Fruit fly (Drosophila melanogaster) whole organism, embryonic: ENCODE measurements around the gene Jupiter.
A peak's percentile ranks its signal among the peaks of the same experiment; 100 is the strongest.

Experiments used
- ATbp ChIP-seq: fragments of 200-800 bp; sonication (Bioruptor generic); optimal IDR thresholded peaks from 2 replicates; lab custom pipeline; 2017; ENCODE audit warnings: missing biosample characterization, mild to moderate bottlenecking, missing genetic modification characterization, missing genetic modification reagents
- Atf3 ChIP-seq: fragments of 200-800 bp; sonication (Bioruptor generic); optimal IDR thresholded peaks from 3 replicates; lab custom pipeline; 2016; ENCODE audit warnings: missing biosample characterization, missing genetic modification characterization
- Atf6 ChIP-seq: fragments of 200-800 bp; sonication (Bioruptor generic); IDR thresholded peaks from 2 replicates; pipeline ENCODE4 v1.3.6; 2022; ENCODE audit warnings: missing biosample characterization, missing genetic modification characterization
- CG11085 ChIP-seq: fragments of 200-800 bp; sonication (Bioruptor generic); IDR thresholded peaks from 2 replicates; pipeline ENCODE4 v1.3.6; 2022; ENCODE audit warnings: missing biosample characterization, missing genetic modification characterization
- CG11504 ChIP-seq: fragments of 200-800 bp; sonication (Bioruptor generic); optimal IDR thresholded peaks from 3 replicates; lab custom pipeline; 2019; ENCODE audit warnings: missing biosample characterization, mild to moderate bottlenecking, missing genetic modification characterization, moderate library complexity
- CG11696 ChIP-seq: fragments of 200-800 bp; sonication (Bioruptor generic); IDR thresholded peaks from 2 replicates; pipeline ENCODE4 v1.3.6; 2022; ENCODE audit warnings: missing biosample characterization, missing genetic modification characterization
- CG12155 ChIP-seq: fragments of 200-800 bp; sonication (Bioruptor generic); optimal IDR thresholded peaks from 3 replicates; lab custom pipeline; 2016; ENCODE audit warnings: missing biosample characterization, missing genetic modification characterization
- CG14050 ChIP-seq: fragments of 200-800 bp; sonication (Bioruptor generic); IDR thresholded peaks from 3 replicates; pipeline ENCODE4 v1.3.6; 2022; ENCODE audit warnings: missing biosample characterization, missing genetic modification characterization
- CG17359 ChIP-seq: fragments of 200-800 bp; sonication (Bioruptor generic); optimal IDR thresholded peaks from 3 replicates; lab custom pipeline; 2018; ENCODE audit warnings: missing biosample characterization, mild to moderate bottlenecking, missing genetic modification characterization, moderate library complexity
- CG18619 ChIP-seq: fragments of 200-800 bp; sonication (Bioruptor generic); optimal IDR thresholded peaks from 3 replicates; lab custom pipeline; 2017; ENCODE audit warnings: missing biosample characterization, mild to moderate bottlenecking, missing genetic modification characterization
- CG2712 ChIP-seq: fragments of 200-800 bp; optimal IDR thresholded peaks from 3 replicates; lab custom pipeline; 2019; ENCODE audit warnings: missing biosample characterization, mild to moderate bottlenecking, missing genetic modification characterization, moderate library complexity
- CG30020 ChIP-seq: fragments of 200-800 bp; optimal IDR thresholded peaks from 2 replicates; lab custom pipeline; 2019; ENCODE audit warnings: missing biosample characterization, mild to moderate bottlenecking, missing genetic modification characterization, moderate library complexity
- CG30431 ChIP-seq: fragments of 200-800 bp; sonication (Bioruptor generic); optimal IDR thresholded peaks from 2 replicates; lab custom pipeline; 2017; ENCODE audit warnings: missing biosample characterization, missing genetic modification characterization
- CG32532 ChIP-seq: fragments of 200-800 bp; sonication (Bioruptor generic); IDR thresholded peaks from 2 replicates; pipeline ENCODE4 v1.3.6; 2022; ENCODE audit warnings: missing biosample characterization, missing genetic modification characterization
- CG3838 ChIP-seq: fragments of 200-800 bp; sonication (Bioruptor generic); optimal IDR thresholded peaks from 3 replicates; lab custom pipeline; 2016; ENCODE audit warnings: missing biosample characterization, missing genetic modification characterization
- CG4404 ChIP-seq: fragments of 200-800 bp; sonication (Bioruptor generic); IDR thresholded peaks from 2 replicates; pipeline ENCODE4 v1.3.6; 2022; ENCODE audit warnings: missing biosample characterization, missing genetic modification characterization
- CG6765 ChIP-seq: fragments of 200-800 bp; sonication (Bioruptor generic); optimal IDR thresholded peaks from 3 replicates; lab custom pipeline; 2017; ENCODE audit warnings: missing biosample characterization, mild to moderate bottlenecking, missing genetic modification characterization
- CG6813 ChIP-seq: fragments of 200-800 bp; sonication (Bioruptor generic); optimal IDR thresholded peaks from 2 replicates; lab custom pipeline; 2017; ENCODE audit warnings: missing biosample characterization, missing genetic modification characterization, mild to moderate bottlenecking, moderate library complexity, missing genetic modification reagents
- Hey ChIP-seq: fragments of 200-800 bp; sonication (Bioruptor generic); optimal IDR thresholded peaks from 3 replicates; lab custom pipeline; 2018; ENCODE audit warnings: missing biosample characterization, mild to moderate bottlenecking, missing genetic modification characterization
- Jarid2 ChIP-seq: fragments of 200-800 bp; sonication (Bioruptor generic); optimal IDR thresholded peaks from 3 replicates; lab custom pipeline; 2017; ENCODE audit warnings: mild to moderate bottlenecking, missing biosample characterization, missing genetic modification reagents, missing genetic modification characterization
- Nf-YC ChIP-seq: fragments of 200-800 bp; optimal IDR thresholded peaks from 3 replicates; lab custom pipeline; 2019; ENCODE audit warnings: missing biosample characterization, mild to moderate bottlenecking, missing genetic modification characterization, moderate library complexity
- Poxn ChIP-seq: fragments of 200-800 bp; sonication (Bioruptor generic); IDR thresholded peaks from 2 replicates; pipeline ENCODE4 v1.3.6; 2022; ENCODE audit warnings: missing biosample characterization, missing genetic modification characterization
- Sry-β ChIP-seq: fragments of 200-800 bp; sonication (Bioruptor generic); optimal IDR thresholded peaks from 2 replicates; lab custom pipeline; 2018; ENCODE audit warnings: missing biosample characterization, mild to moderate bottlenecking, missing genetic modification characterization, moderate library complexity
- Ssrp ChIP-seq: fragments of 200-800 bp; sonication (Bioruptor generic); optimal IDR thresholded peaks from 2 replicates; lab custom pipeline; 2018; ENCODE audit warnings: missing biosample characterization, mild to moderate bottlenecking, missing genetic modification characterization, moderate library complexity
- Taf1 ChIP-seq: fragments of 200-800 bp; sonication (Bioruptor generic); IDR thresholded peaks from 2 replicates; pipeline ENCODE4 v1.3.6; 2022; ENCODE audit warnings: missing biosample characterization, missing genetic modification characterization
- ab ChIP-seq: fragments of 200-800 bp; sonication (Bioruptor generic); optimal IDR thresholded peaks from 2 replicates; lab custom pipeline; 2016; ENCODE audit warnings: missing biosample characterization, missing genetic modification characterization
- az2 ChIP-seq: fragments of 200-800 bp; sonication (Bioruptor generic); optimal IDR thresholded peaks from 3 replicates; lab custom pipeline; 2016; ENCODE audit warnings: missing biosample characterization, missing genetic modification characterization
- btn ChIP-seq: fragments of 200-800 bp; sonication (Bioruptor generic); optimal IDR thresholded peaks from 2 replicates; lab custom pipeline; 2016; ENCODE audit warnings: missing biosample characterization, missing genetic modification characterization
- ci ChIP-seq: fragments of 200-800 bp; sonication (Bioruptor generic); IDR thresholded peaks from 3 replicates; pipeline ENCODE4 v1.3.6; 2022; ENCODE audit warnings: missing biosample characterization, missing genetic modification characterization
- crol ChIP-seq: fragments of 200-800 bp; sonication (Bioruptor generic); IDR thresholded peaks from 2 replicates; pipeline ENCODE4 v1.3.6; 2022; ENCODE audit warnings: missing biosample characterization, missing genetic modification characterization
- dmrt99B ChIP-seq: fragments of 200-800 bp; sonication (Bioruptor generic); optimal IDR thresholded peaks from 2 replicates; lab custom pipeline; 2018; ENCODE audit warnings: missing biosample characterization, mild to moderate bottlenecking, missing genetic modification characterization, moderate library complexity
- eve ChIP-seq, 2 experiments: fragments of >200 bp; optimal IDR thresholded peaks; 2 replicates each; lab custom pipeline; 2017; ENCODE audit warnings: missing biosample characterization in 2 of 2, missing genetic modification characterization in 2 of 2
- gcm2 ChIP-seq: fragments of 200-800 bp; sonication (Bioruptor generic); optimal IDR thresholded peaks from 2 replicates; lab custom pipeline; 2016; ENCODE audit warnings: missing biosample characterization, missing genetic modification characterization
- gem ChIP-seq: fragments of 200-800 bp; sonication (Bioruptor generic); optimal IDR thresholded peaks from 2 replicates; lab custom pipeline; 2019; ENCODE audit warnings: missing biosample characterization, mild to moderate bottlenecking, missing genetic modification characterization, moderate library complexity
- hb ChIP-seq: fragments of 200-800 bp; sonication (Bioruptor generic); IDR thresholded peaks from 3 replicates; pipeline ENCODE4 v1.3.6; 2022; ENCODE audit warnings: missing biosample characterization, missing genetic modification characterization; ENCODE audit not compliant: partially characterized antibody
- hkb ChIP-seq, 2 experiments: fragments of 200-800 bp in 1 of 2; fragments of >200 bp in 1 of 2; sonication (Bioruptor generic) in 1 of 2; IDR thresholded peaks in 1 of 2; optimal IDR thresholded peaks in 1 of 2; 2 replicates each; pipeline versions ENCODE4 v1.3.6 to Lab custom; 2017 to 2022; ENCODE audit warnings: missing biosample characterization in 1 of 2, missing genetic modification characterization in 1 of 2
- klu ChIP-seq: fragments of 200-800 bp; sonication (Bioruptor generic); IDR thresholded peaks from 2 replicates; pipeline ENCODE4 v1.3.6; 2022; ENCODE audit warnings: missing biosample characterization, missing genetic modification characterization
- lab ChIP-seq: fragments of 200-800 bp; sonication (Bioruptor generic); optimal IDR thresholded peaks from 3 replicates; lab custom pipeline; 2017; ENCODE audit warnings: missing biosample characterization, missing genetic modification characterization, mild to moderate bottlenecking, moderate library complexity, missing genetic modification reagents
- nom ChIP-seq: fragments of 200-800 bp; sonication (Bioruptor generic); optimal IDR thresholded peaks from 2 replicates; lab custom pipeline; 2017; ENCODE audit warnings: missing biosample characterization, missing genetic modification characterization, mild to moderate bottlenecking, moderate library complexity, missing genetic modification reagents
- oc ChIP-seq: fragments of 200-800 bp; sonication (Bioruptor generic); optimal IDR thresholded peaks from 2 replicates; lab custom pipeline; 2018; ENCODE audit warnings: missing biosample characterization, mild to moderate bottlenecking, missing genetic modification characterization, moderate library complexity
- onecut ChIP-seq: fragments of 200-800 bp; sonication (Bioruptor generic); IDR thresholded peaks from 2 replicates; pipeline ENCODE4 v1.3.6; 2022; ENCODE audit warnings: missing biosample characterization, missing genetic modification characterization
- run ChIP-seq: fragments of 200-800 bp; sonication (Bioruptor generic); optimal IDR thresholded peaks from 3 replicates; lab custom pipeline; 2018; ENCODE audit warnings: missing biosample characterization, mild to moderate bottlenecking, missing genetic modification characterization
- sc ChIP-seq, 3 experiments: fragments of >200 bp in 2 of 3; fragments of 200-800 bp in 1 of 3; sonication (Bioruptor generic) in 1 of 3; optimal IDR thresholded peaks; 2 replicates in 2 of 3; 3 replicates in 1 of 3; lab custom pipeline; 2017; ENCODE audit warnings: mild to moderate bottlenecking in 1 of 3, missing biosample characterization in 1 of 3, missing genetic modification characterization in 1 of 3, missing genetic modification reagents in 1 of 3
- sd ChIP-seq: fragments of 200-800 bp; sonication (Bioruptor generic); optimal IDR thresholded peaks from 3 replicates; lab custom pipeline; 2018; ENCODE audit warnings: missing biosample characterization, mild to moderate bottlenecking, missing genetic modification characterization, moderate library complexity
- sim ChIP-seq: fragments of 200-800 bp; sonication (Bioruptor generic); IDR thresholded peaks from 2 replicates; pipeline ENCODE4 v1.3.6; 2022; ENCODE audit warnings: missing biosample characterization, missing genetic modification characterization
- stwl ChIP-seq: fragments of 200-800 bp; sonication (Bioruptor generic); optimal IDR thresholded peaks from 3 replicates; lab custom pipeline; 2018; ENCODE audit warnings: missing biosample characterization, mild to moderate bottlenecking, missing genetic modification characterization, moderate library complexity
- toy ChIP-seq: fragments of 200-800 bp; sonication (Bioruptor generic); IDR thresholded peaks from 2 replicates; pipeline ENCODE4 v1.3.6; 2022; ENCODE audit warnings: missing biosample characterization, missing genetic modification characterization
- twi ChIP-seq: fragments of 200-800 bp; optimal IDR thresholded peaks from 2 replicates; lab custom pipeline; 2019; ENCODE audit warnings: missing biosample characterization, mild to moderate bottlenecking, missing genetic modification characterization, moderate library complexity

Jupiter gene

DNA sequence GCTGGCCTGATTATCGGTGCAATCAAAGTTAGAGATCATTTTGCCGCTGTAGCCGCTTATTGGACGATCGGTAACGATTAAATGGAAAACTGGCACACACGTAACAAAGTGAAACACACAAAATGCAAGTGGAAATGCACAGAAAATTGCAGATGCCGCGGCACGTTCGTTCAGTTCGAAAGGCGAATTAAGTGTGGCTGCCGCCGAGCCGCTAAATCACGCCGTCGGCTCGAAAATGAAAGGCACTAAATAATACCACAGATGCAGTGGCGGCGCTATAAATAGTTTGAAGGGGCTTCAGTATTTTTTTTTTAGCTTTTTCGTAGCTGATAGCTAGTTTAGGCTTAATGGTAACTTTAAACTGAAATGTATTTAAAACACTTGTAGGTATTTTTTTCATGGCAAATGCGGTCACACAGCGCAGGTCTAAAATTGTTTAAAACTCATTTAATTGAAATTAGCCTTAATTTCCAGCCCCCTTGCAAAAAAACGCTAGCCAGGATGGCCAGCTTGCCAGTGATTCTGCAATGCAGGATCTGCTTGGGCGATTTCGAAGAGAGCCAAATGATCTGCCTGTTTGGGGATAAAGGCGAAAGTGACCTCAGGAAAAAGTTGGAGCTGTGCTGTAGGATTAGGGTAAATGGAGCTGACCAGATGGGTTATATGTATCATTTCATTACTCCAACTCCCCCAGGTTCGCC is at the start of gene Jupiter, which contains the start of gene CG14710 (continued):
- peak; percentile 58 for TF ChIP-seq Nf-YC (tag; lab: Kevin White, UChicago)
- TF ChIP-seq hb (GFP tag; lab: Robert Waterston, UW) = no peak
- TF ChIP-seq gcm2 (GFP tag; lab: Kevin White, UChicago) = no peak
- no peak for TF ChIP-seq CG30431 (GFP tag; lab: Kevin White, UChicago)
- TF ChIP-seq eve (GFP tag; optimal IDR thresholded peaks at IDR 0.05; lab: Kevin White, UChicago) = no peak
- TF ChIP-seq btn (GFP tag; lab: Kevin White, UChicago) = peak; percentile 29
- TF ChIP-seq dmrt99B (tag; lab: Kevin White, UChicago) = no peak
- peak; percentile 63 for TF ChIP-seq CG11504 (tag; lab: Kevin White, UChicago)
- TF ChIP-seq CG14050 (GFP tag; lab: Robert Waterston, UW) = no peak; the same call in 2 of the 3 replicates
- TF ChIP-seq Atf6 (GFP tag; lab: Robert Waterston, UW) = 0 out of 2 replicates have a peak, but pooled peaks have one; percentile 39
- TF ChIP-seq ab (GFP tag; lab: Kevin White, UChicago) = peak; percentile 31
- peak; percentile 21 for TF ChIP-seq CG3838
- no peak for TF ChIP-seq CG11696 (GFP tag; lab: Robert Waterston, UW)
- TF ChIP-seq ci (GFP tag; lab: Robert Waterston, UW) = peak; percentile 77
- no peak for TF ChIP-seq Poxn (GFP tag; lab: Robert Waterston, UW)
- TF ChIP-seq gem (tag; lab: Kevin White, UChicago) = peak; percentile 74
- TF ChIP-seq sim = no peak
- TF ChIP-seq stwl = peak; percentile 82
- TF ChIP-seq run (tag; lab: Kevin White, UChicago) = no peak
- TF ChIP-seq oc = peak; percentile 70
- TF ChIP-seq CG30020 (tag; lab: Kevin White, UChicago) = peak; percentile 71
- TF ChIP-seq CG32532 (GFP tag; lab: Robert Waterston, UW) = peak; percentile 81
- peak; percentile 45; the same call in 1 of the 2 replicates for TF ChIP-seq klu (GFP tag; lab: Robert Waterston, UW)
- peak; percentile 72 for TF ChIP-seq CG12155 (GFP tag; lab: Kevin White, UChicago)
- peak; percentile 80 for TF ChIP-seq Atf3 (GFP tag; lab: Kevin White, UChicago)
- peak; percentile 40 for TF ChIP-seq Ssrp (tag; lab: Kevin White, UChicago)
- TF ChIP-seq ATbp = no peak
- no peak for TF ChIP-seq crol (GFP tag; lab: Robert Waterston, UW)
- TF ChIP-seq az2 (GFP tag; lab: Kevin White, UChicago) = peak; percentile 68
- TF ChIP-seq toy (GFP tag; lab: Robert Waterston, UW) = no peak
- peak; percentile 43 for TF ChIP-seq twi (tag; lab: Kevin White, UChicago)
- TF ChIP-seq Jarid2 (GFP tag; lab: Kevin White, UChicago) = peak; percentile 60
- no peak for TF ChIP-seq CG6813 (GFP tag; lab: Kevin White, UChicago)
- no peak for TF ChIP-seq sc (optimal IDR thresholded peaks at IDR 0.05; lab: Kevin White, UChicago)
- no peak for TF ChIP-seq sc (GFP tag; optimal IDR thresholded peaks at IDR 0.05; lab: Kevin White, UChicago)
- peak; percentile 78 for TF ChIP-seq CG2712 (tag; lab: Kevin White, UChicago)
- TF ChIP-seq nom = peak; percentile 70
- peak; percentile 84 for TF ChIP-seq Sry-β (GFP tag; lab: Kevin White, UChicago)
- peak; percentile 60 for TF ChIP-seq sd
- TF ChIP-seq lab = no peak
- peak; percentile 65 for TF ChIP-seq hkb (optimal IDR thresholded peaks at IDR 0.05; lab: Kevin White, UChicago)
- no peak for TF ChIP-seq hkb (GFP tag; IDR thresholded peaks at IDR 0.05; lab: Robert Waterston, UW)
- TF ChIP-seq Taf1 = no peak
- no peak for TF ChIP-seq CG6765 (GFP tag; lab: Kevin White, UChicago)
- 0 out of 2 replicates have a peak, but pooled peaks have one; percentile 18 for TF ChIP-seq CG11085 (GFP tag; lab: Robert Waterston, UW)
- TF ChIP-seq CG18619 (GFP tag; lab: Kevin White, UChicago) = no peak
- peak; percentile 50 for TF ChIP-seq CG17359
- no peak for TF ChIP-seq Hey (tag; lab: Kevin White, UChicago)
- peak; percentile 57 for TF ChIP-seq CG4404 (GFP tag; lab: Robert Waterston, UW)
- TF ChIP-seq onecut (GFP tag; lab: Robert Waterston, UW) = peak; percentile 11; the same call in 1 of the 2 replicates
